Worm (Caenorhabditis elegans) whole organism, L4/young adult: Measurements from ENCODE around the gene dot-1.5.

Experiments used
- W03F9.2 ChIP-seq: fragments of 150-350 bp; optimal IDR thresholded peaks from 2 replicates; lab custom pipeline; 2014; ENCODE audit warnings: missing biosample characterization, missing genetic modification characterization
- dao-5 ChIP-seq: sonication (generic microtip); optimal IDR thresholded peaks from 2 replicates; lab custom pipeline; 2016; ENCODE audit warnings: missing genotype, missing genetic modification characterization, moderate library complexity, missing compliant biosample characterization
- him-1 ChIP-seq: sonication (generic microtip); optimal IDR thresholded peaks from 2 replicates; lab custom pipeline; 2016; ENCODE audit warnings: missing genotype, missing genetic modification reagents, missing genetic modification characterization, missing compliant biosample characterization

Gene dot-1.5

ce11 chrX:1917169-1917568 is at the start of gene dot-1.5:
TSS of gene dot-1.5 (plus strand) at chrX:1917469.
- TF ChIP-seq W03F9.2 (tag; lab: Kevin White, UChicago) (no peak), him-1 (tag; lab: Kevin White, UChicago) (no peak), dao-5 (tag; lab: Kevin White, UChicago) (no peak)

ce11 chrX:1870991-1871390 is 46.3 kb upstream of the dot-1.5 start:
- no peak for TF ChIP-seq him-1 (tag; lab: Kevin White, UChicago)
- no peak for TF ChIP-seq W03F9.2 (tag; lab: Kevin White, UChicago)
- no peak for TF ChIP-seq dao-5 (tag; lab: Kevin White, UChicago)

ce11 chrX:1880665-1881064 is 36.6 kb upstream of the dot-1.5 start:
- peak; percentile 23 for TF ChIP-seq him-1 (tag; lab: Kevin White, UChicago)
- no peak for TF ChIP-seq W03F9.2 (tag; lab: Kevin White, UChicago)
- peak; percentile 8 for TF ChIP-seq dao-5 (tag; lab: Kevin White, UChicago)

ce11 chrX:1888445-1889035 is 28.7 kb upstream of the dot-1.5 start:
- TF ChIP-seq W03F9.2 (tag; lab: Kevin White, UChicago) (no peak), dao-5 (tag; lab: Kevin White, UChicago) (no peak), him-1 (tag; lab: Kevin White, UChicago) (peak; percentile 54)

- TF ChIP-seq him-1 (tag; lab: Kevin White, UChicago) (no peak), dao-5 (tag; lab: Kevin White, UChicago) (no peak), W03F9.2 (tag; lab: Kevin White, UChicago) (no peak)
These were observed 26.5 kb upstream of the dot-1.5 start for ce11 chrX:1890817-1891216.

- no peak for TF ChIP-seq dao-5 (tag; lab: Kevin White, UChicago)
- TF ChIP-seq W03F9.2 (tag; lab: Kevin White, UChicago): no peak
- TF ChIP-seq him-1 (tag; lab: Kevin White, UChicago): no peak
These were observed 25.4 kb upstream of the dot-1.5 start, which contains the start of gene B0294.3 for ce11 chrX:1891887-1892286. TSS of gene B0294.3 (plus strand) at chrX:1892187.

ce11 chrX:1897243-1897642 is 20.0 kb upstream of the dot-1.5 start, which contains the start of gene B0294.1:
TSS of gene B0294.1 (minus strand) at chrX:1897343.
- TF ChIP-seq him-1 (tag; lab: Kevin White, UChicago): no peak
- TF ChIP-seq dao-5 (tag; lab: Kevin White, UChicago): no peak
- TF ChIP-seq W03F9.2 (tag; lab: Kevin White, UChicago): no peak

- TF ChIP-seq dao-5 (tag; lab: Kevin White, UChicago) (no peak), W03F9.2 (tag; lab: Kevin White, UChicago) (no peak), him-1 (tag; lab: Kevin White, UChicago) (no peak)
These were observed 15.8 kb upstream of the dot-1.5 start for ce11 chrX:1901480-1901879.

ce11 chrX:1907009-1907408 is 10.3 kb upstream of the dot-1.5 start:
- TF ChIP-seq W03F9.2 (tag; lab: Kevin White, UChicago) (no peak), dao-5 (tag; lab: Kevin White, UChicago) (no peak), him-1 (tag; lab: Kevin White, UChicago) (no peak)

- TF ChIP-seq him-1 (tag; lab: Kevin White, UChicago) (peak; percentile 69), W03F9.2 (tag; lab: Kevin White, UChicago) (peak; percentile 15), dao-5 (tag; lab: Kevin White, UChicago) (no peak)
These were observed 7.9 kb upstream of the dot-1.5 start for ce11 chrX:1909353-1909752.

ce11 chrX:1913257-1913656 is 4.0 kb upstream of the dot-1.5 start, which contains the start of gene ZC53.1:
TSS of gene ZC53.1 (minus strand) at chrX:1913357.
- no peak for TF ChIP-seq W03F9.2 (tag; lab: Kevin White, UChicago)
- TF ChIP-seq dao-5 (tag; lab: Kevin White, UChicago): no peak
- no peak for TF ChIP-seq him-1 (tag; lab: Kevin White, UChicago)

- TF ChIP-seq W03F9.2 (tag; lab: Kevin White, UChicago): no peak
- TF ChIP-seq him-1 (tag; lab: Kevin White, UChicago): no peak
- no peak for TF ChIP-seq dao-5 (tag; lab: Kevin White, UChicago)
These were observed 2.2 kb upstream of the dot-1.5 start, which contains the start of gene rgs-9 for ce11 chrX:1915022-1915421. TSS of gene rgs-9 (plus strand) at chrX:1915258.

ce11 chrX:1922294-1922693 is 5.0 kb downstream of the dot-1.5 start, which contains the start of gene ZC53.22:
TSS of gene ZC53.22 (minus strand) at chrX:1922394.
- TF ChIP-seq W03F9.2 (tag; lab: Kevin White, UChicago) (no peak), him-1 (tag; lab: Kevin White, UChicago) (no peak), dao-5 (tag; lab: Kevin White, UChicago) (no peak)

ce11 chrX:1924138-1924537 is 6.9 kb downstream of the dot-1.5 start, which contains the start of gene ZC53.2:
TSS of gene ZC53.2 (minus strand) at chrX:1924238.
- TF ChIP-seq dao-5 (tag; lab: Kevin White, UChicago): no peak
- TF ChIP-seq him-1 (tag; lab: Kevin White, UChicago): no peak
- TF ChIP-seq W03F9.2 (tag; lab: Kevin White, UChicago): no peak
